Worm (Caenorhabditis elegans) whole organism, young adult: ENCODE data around the gene T21D12.14.

Source experiments
- B0035.1 ChIP-seq: sonication (generic microtip); optimal IDR thresholded peaks from 2 replicates; lab custom pipeline; 2016; ENCODE audit warnings: missing genetic modification characterization, mild to moderate bottlenecking, missing compliant biosample characterization, missing genotype, missing genetic modification reagents
- F33H1.4 ChIP-seq: fragments of 200-800 bp; sonication (Bioruptor generic); IDR thresholded peaks from 2 replicates; pipeline ENCODE4 v1.3.6; 2022; ENCODE audit warnings: missing genetic modification reagents, missing genetic modification characterization, missing compliant biosample characterization
- F39B2.1 ChIP-seq: fragments of 200-800 bp; sonication (Bioruptor generic); IDR thresholded peaks from 2 replicates; pipeline ENCODE4 v1.3.6; 2022; ENCODE audit warnings: missing genetic modification reagents, missing genetic modification characterization, missing compliant biosample characterization
- F49E8.2 ChIP-seq: sonication (generic microtip); optimal IDR thresholded peaks from 3 replicates; lab custom pipeline; 2017; ENCODE audit warnings: missing genetic modification characterization, mild to moderate bottlenecking, missing compliant biosample characterization, antibody characterized with exemption, moderate library complexity; ENCODE audit not compliant: insufficient read depth
- F55B11.4 ChIP-seq: sonication (generic microtip); optimal IDR thresholded peaks from 2 replicates; lab custom pipeline; 2016; ENCODE audit warnings: missing compliant biosample characterization, missing genetic modification characterization, borderline replicate concordance; ENCODE audit not compliant: insufficient read depth
- F57A8.1 ChIP-seq: fragments of 200-800 bp; sonication (Bioruptor generic); optimal IDR thresholded peaks from 2 replicates; lab custom pipeline; 2018; ENCODE audit warnings: mild to moderate bottlenecking, missing genetic modification characterization, moderate library complexity, missing compliant biosample characterization
- F57C9.4 ChIP-seq: sonication (generic microtip); optimal IDR thresholded peaks from 2 replicates; lab custom pipeline; 2017; ENCODE audit warnings: mild to moderate bottlenecking, missing genetic modification characterization, missing compliant biosample characterization
- K11D2.4 ChIP-seq: fragments of 200-800 bp; sonication (Bioruptor generic); IDR thresholded peaks from 2 replicates; pipeline ENCODE4 v1.3.6; 2022; ENCODE audit warnings: missing genetic modification reagents, missing genetic modification characterization, missing compliant biosample characterization
- T07F8.4 ChIP-seq: sonication (generic microtip); optimal IDR thresholded peaks from 2 replicates; lab custom pipeline; 2016; ENCODE audit warnings: mild to moderate bottlenecking, missing genetic modification characterization, moderate library complexity, missing compliant biosample characterization
- T26A5.8 ChIP-seq: sonication (generic microtip); optimal IDR thresholded peaks from 2 replicates; lab custom pipeline; 2016; ENCODE audit warnings: missing genetic modification characterization, missing compliant biosample characterization
- athp-1 ChIP-seq: sonication (generic microtip); optimal IDR thresholded peaks from 2 replicates; lab custom pipeline; 2017; ENCODE audit warnings: mild to moderate bottlenecking, missing genetic modification characterization, missing compliant biosample characterization
- attf-6 ChIP-seq: fragments of 200-800 bp; sonication (Bioruptor generic); IDR thresholded peaks from 2 replicates; pipeline ENCODE4 v1.3.6; 2022; ENCODE audit warnings: missing genetic modification reagents, missing genetic modification characterization, missing compliant biosample characterization
- bed-1 ChIP-seq: fragments of 200-800 bp; sonication (Bioruptor generic); IDR thresholded peaks from 2 replicates; pipeline ENCODE4 v1.3.6; 2022; ENCODE audit warnings: missing genetic modification reagents, missing genetic modification characterization, missing compliant biosample characterization
- bed-2 ChIP-seq: fragments of 200-800 bp; sonication (Bioruptor generic); IDR thresholded peaks from 2 replicates; pipeline ENCODE4 v1.3.6; 2022; ENCODE audit warnings: missing genetic modification reagents, missing genetic modification characterization, missing compliant biosample characterization
- cebp-1 ChIP-seq, 2 experiments: fragments of 200-800 bp in 1 of 2; sonication (Bioruptor generic) in 1 of 2; sonication (generic microtip) in 1 of 2; IDR thresholded peaks in 1 of 2; optimal IDR thresholded peaks in 1 of 2; 2 replicates each; pipeline versions ENCODE4 v1.3.6 to Lab custom; 2017 to 2022; ENCODE audit warnings: missing compliant biosample characterization in 2 of 2, missing genetic modification characterization in 2 of 2, mild to moderate bottlenecking in 1 of 2, missing genetic modification reagents in 1 of 2, moderate library complexity in 1 of 2
- dpff-1 ChIP-seq: sonication (generic microtip); optimal IDR thresholded peaks from 2 replicates; lab custom pipeline; 2017; ENCODE audit warnings: mild to moderate bottlenecking, missing genetic modification characterization, missing compliant biosample characterization
- efl-1 ChIP-seq: fragments of 150-350 bp; optimal IDR thresholded peaks from 2 replicates; lab custom pipeline; 2014; ENCODE audit warnings: missing biosample characterization, missing genetic modification reagents, missing genetic modification characterization
- ets-4 ChIP-seq: fragments of 200-800 bp; sonication (Bioruptor generic); optimal IDR thresholded peaks from 2 replicates; lab custom pipeline; 2018; ENCODE audit warnings: mild to moderate bottlenecking, missing genetic modification characterization, missing compliant biosample characterization
- him-1 ChIP-seq: sonication (generic microtip); optimal IDR thresholded peaks from 2 replicates; lab custom pipeline; 2016; ENCODE audit warnings: missing genotype, missing genetic modification reagents, missing genetic modification characterization, missing compliant biosample characterization
- hmg-1.2 ChIP-seq: fragments of 200-800 bp; sonication (Bioruptor generic); IDR thresholded peaks from 2 replicates; pipeline ENCODE4 v1.3.6; 2022; ENCODE audit warnings: missing genetic modification reagents, missing genetic modification characterization, missing compliant biosample characterization
- hsf-1 ChIP-seq: fragments of 200-800 bp; sonication (Bioruptor generic); IDR thresholded peaks from 2 replicates; pipeline ENCODE4 v1.3.6; 2022; ENCODE audit warnings: missing genetic modification reagents, missing genetic modification characterization, missing compliant biosample characterization
- lag-1 ChIP-seq: fragments of 200-800 bp; sonication (Bioruptor generic); IDR thresholded peaks from 2 replicates; pipeline ENCODE4 v1.3.6; 2022; ENCODE audit warnings: missing genetic modification reagents, missing genetic modification characterization, missing compliant biosample characterization
- let-607 ChIP-seq, 2 experiments: fragments of 200-800 bp in 1 of 2; sonication (Bioruptor generic) in 1 of 2; sonication (generic microtip) in 1 of 2; optimal IDR thresholded peaks; 2 replicates each; lab custom pipeline; 2016 to 2018; ENCODE audit warnings: mild to moderate bottlenecking in 2 of 2, missing compliant biosample characterization in 2 of 2, missing genetic modification characterization in 2 of 2, moderate library complexity in 2 of 2, missing genotype in 1 of 2
- lin-26 ChIP-seq: fragments of 200-800 bp; sonication (Bioruptor generic); IDR thresholded peaks from 2 replicates; pipeline ENCODE4 v1.3.6; 2022; ENCODE audit warnings: missing genetic modification reagents, missing genetic modification characterization, missing compliant biosample characterization
- lin-54 ChIP-seq: fragments of 200-800 bp; sonication (Bioruptor generic); optimal IDR thresholded peaks from 2 replicates; lab custom pipeline; 2018; ENCODE audit warnings: mild to moderate bottlenecking, missing genetic modification characterization, missing compliant biosample characterization
- madf-6 ChIP-seq: fragments of 200-800 bp; sonication (Bioruptor generic); IDR thresholded peaks from 2 replicates; pipeline ENCODE4 v1.3.6; 2022; ENCODE audit warnings: missing genetic modification reagents, missing genetic modification characterization, missing compliant biosample characterization
- nfya-1 ChIP-seq: sonication (generic microtip); optimal IDR thresholded peaks from 2 replicates; lab custom pipeline; 2017; ENCODE audit warnings: antibody characterized with exemption, missing compliant biosample characterization, missing genetic modification characterization, borderline replicate concordance; ENCODE audit not compliant: insufficient read depth
- nfya-2 ChIP-seq: fragments of 200-800 bp; sonication (Bioruptor generic); IDR thresholded peaks from 2 replicates; pipeline ENCODE4 v1.3.6; 2022; ENCODE audit warnings: missing genetic modification reagents, missing genetic modification characterization, missing compliant biosample characterization
- nfyb-1 ChIP-seq: fragments of 200-800 bp; sonication (Bioruptor generic); IDR thresholded peaks from 2 replicates; pipeline ENCODE4 v1.3.6; 2022; ENCODE audit warnings: missing genetic modification reagents, missing genetic modification characterization, missing compliant biosample characterization
- nhr-120 ChIP-seq: fragments of 200-800 bp; sonication (Bioruptor generic); IDR thresholded peaks from 2 replicates; pipeline ENCODE4 v1.3.6; 2022; ENCODE audit warnings: missing genetic modification characterization, missing compliant biosample characterization
- nhr-27 ChIP-seq: fragments of 200-800 bp; sonication (Bioruptor generic); optimal IDR thresholded peaks from 2 replicates; lab custom pipeline; 2018; ENCODE audit warnings: mild to moderate bottlenecking, missing genetic modification characterization, moderate library complexity, missing compliant biosample characterization
- nhr-80 ChIP-seq: sonication (generic microtip); optimal IDR thresholded peaks from 2 replicates; lab custom pipeline; 2016; ENCODE audit warnings: missing genetic modification characterization, missing compliant biosample characterization
- pbrm-1 ChIP-seq: fragments of 200-800 bp; sonication (Bioruptor generic); IDR thresholded peaks from 2 replicates; pipeline ENCODE4 v1.3.6; 2022; ENCODE audit warnings: missing genetic modification reagents, missing genetic modification characterization, missing compliant biosample characterization
- pha-4 ChIP-seq: fragments of 150-350 bp; sonication (generic microtip); optimal IDR thresholded peaks from 2 replicates; lab custom pipeline; 2014; ENCODE audit warnings: missing biosample characterization, missing genetic modification reagents, missing genetic modification characterization
- sea-2 ChIP-seq: fragments of 200-800 bp; sonication (Bioruptor generic); IDR thresholded peaks from 2 replicates; pipeline ENCODE4 v1.3.6; 2022; ENCODE audit warnings: missing genetic modification characterization, missing compliant biosample characterization
- snpc-3.4 ChIP-seq: sonication (generic microtip); optimal IDR thresholded peaks from 2 replicates; lab custom pipeline; 2017; ENCODE audit warnings: missing genetic modification characterization, mild to moderate bottlenecking, missing compliant biosample characterization, antibody characterized with exemption, moderate library complexity, missing genotype, missing genetic modification reagents
- snpc-4 ChIP-seq, 5 experiments: fragments of 150-350 bp in 1 of 5; sonication (generic microtip) in 4 of 5; optimal IDR thresholded peaks; 2 replicates each; lab custom pipeline; 2014 to 2018; ENCODE audit warnings: missing genetic modification characterization in 5 of 5, missing biosample characterization in 3 of 5, antibody characterized with exemption in 2 of 5, mild to moderate bottlenecking in 2 of 5, missing compliant biosample characterization in 2 of 5, missing genotype in 2 of 5, moderate library complexity in 2 of 5, missing genetic modification reagents in 1 of 5
- somi-1 ChIP-seq: fragments of 200-800 bp; sonication (Bioruptor generic); optimal IDR thresholded peaks from 2 replicates; lab custom pipeline; 2018; ENCODE audit warnings: mild to moderate bottlenecking, missing genetic modification characterization, missing compliant biosample characterization
- zfh-2 ChIP-seq: fragments of 200-800 bp; sonication (Bioruptor generic); conservative IDR thresholded peaks from 2 replicates; pipeline ENCODE4 v1.3.6; 2022; ENCODE audit warnings: missing genetic modification reagents, missing genetic modification characterization, missing compliant biosample characterization
- zim-3 ChIP-seq: sonication (generic microtip); optimal IDR thresholded peaks from 2 replicates; lab custom pipeline; 2017; ENCODE audit warnings: mild to moderate bottlenecking, missing genetic modification characterization, moderate library complexity, missing compliant biosample characterization
- ztf-28 ChIP-seq: fragments of 200-800 bp; sonication (Bioruptor generic); IDR thresholded peaks from 2 replicates; pipeline ENCODE4 v1.3.6; 2022; ENCODE audit warnings: missing genetic modification reagents, missing genetic modification characterization, missing compliant biosample characterization

Gene T21D12.14

ce11 chrIV:288027-288426 lies at the start of gene T21D12.14:
TSS of gene T21D12.14 (minus strand) at chrIV:288127.
- no peak for TF ChIP-seq nhr-120 (GFP tag; lab: Robert Waterston, UW)
- no peak for TF ChIP-seq pha-4 (tag; lab: Kevin White, UChicago)
- no peak for TF ChIP-seq ztf-28 (GFP tag; lab: Robert Waterston, UW)
- TF ChIP-seq lin-26, result no peak
- no peak for TF ChIP-seq F55B11.4 (tag; lab: Kevin White, UChicago)
- TF ChIP-seq bed-1 (GFP tag; lab: Robert Waterston, UW), result no peak
- no peak for TF ChIP-seq dpff-1
- TF ChIP-seq zim-3 (tag; lab: Kevin White, UChicago), result no peak
- no peak for TF ChIP-seq sea-2 (GFP tag; lab: Robert Waterston, UW)
- TF ChIP-seq him-1 (tag; lab: Kevin White, UChicago), result no peak
- TF ChIP-seq athp-1 (tag; lab: Kevin White, UChicago), result no peak
- no peak for TF ChIP-seq lin-54 (GFP tag; lab: Kevin White, UChicago)
- no peak for TF ChIP-seq B0035.1 (tag; lab: Kevin White, UChicago)
- TF ChIP-seq, all 124 proteins: peak for 0

DNA sequence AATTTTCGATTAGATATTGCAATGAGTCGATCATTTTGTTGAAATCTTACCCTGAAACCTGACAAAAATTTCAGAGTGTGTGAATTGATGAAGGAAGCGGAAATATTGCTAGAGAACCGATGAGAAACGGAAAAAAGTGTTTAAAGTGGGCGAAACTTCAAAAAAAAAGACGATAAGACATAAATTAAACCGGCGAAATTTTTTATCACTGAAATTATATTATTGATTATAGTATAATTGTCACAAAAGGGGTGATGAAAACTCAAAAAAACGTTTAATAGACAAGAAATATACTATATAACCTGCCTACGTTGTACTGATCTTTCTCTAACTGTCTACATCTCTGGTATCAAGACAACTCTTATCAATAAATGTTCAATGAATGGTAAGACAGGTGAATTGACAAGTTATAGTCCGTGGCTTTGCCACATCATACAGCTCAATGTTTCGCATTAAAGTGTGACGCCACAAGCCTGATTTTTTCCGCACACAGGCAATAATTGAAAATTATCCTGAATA lies 49.3 kb upstream of the T21D12.14 start, which contains the start of gene pxmp-4:
TSS of gene pxmp-4 (minus strand) at position 51 of the 519 bp plus-strand sequence.
- TF ChIP-seq let-607 (tag; optimal IDR thresholded peaks at IDR 0.05; lab: Kevin White, UChicago) (peak; percentile 66 to 75), nhr-27 (no peak), F49E8.2 (tag; lab: Kevin White, UChicago) (no peak), F57C9.4 (tag; lab: Kevin White, UChicago) (no peak), nfya-2 (no peak), nhr-80 (peak; percentile 72), F57A8.1 (GFP tag; lab: Kevin White, UChicago) (no peak), lag-1 (GFP tag; lab: Robert Waterston, UW) (no peak), efl-1 (no peak), madf-6 (no peak), hsf-1 (no peak), ets-4 (GFP tag; lab: Kevin White, UChicago) (no peak), snpc-3.4 (no peak), nfyb-1 (no peak), T26A5.8 (tag; lab: Kevin White, UChicago) (no peak)

- no peak for TF ChIP-seq ets-4 (GFP tag; lab: Kevin White, UChicago)
- no peak for TF ChIP-seq nfya-1
- no peak for TF ChIP-seq attf-6 (GFP tag; lab: Robert Waterston, UW)
- TF ChIP-seq K11D2.4 (GFP tag; lab: Robert Waterston, UW), result no peak
- no peak for TF ChIP-seq somi-1 (GFP tag; lab: Kevin White, UChicago)
- no peak for TF ChIP-seq F57A8.1 (GFP tag; lab: Kevin White, UChicago)
- no peak for TF ChIP-seq F39B2.1
- TF ChIP-seq dpff-1, result no peak
- no peak for TF ChIP-seq snpc-4 (GFP tag; optimal IDR thresholded peaks at IDR 0.05; lab: Kevin White, UChicago)
- TF ChIP-seq snpc-4 (tag; optimal IDR thresholded peaks at IDR 0.05; lab: Kevin White, UChicago), result no peak
- TF ChIP-seq F33H1.4 (GFP tag; lab: Robert Waterston, UW), result no peak
- TF ChIP-seq bed-1 (GFP tag; lab: Robert Waterston, UW), result no peak
- TF ChIP-seq nfya-2, result no peak
- no peak for TF ChIP-seq pbrm-1 (GFP tag; lab: Robert Waterston, UW)
- TF ChIP-seq bed-2 (GFP tag; lab: Robert Waterston, UW), result no peak
- TF ChIP-seq cebp-1 (GFP tag; IDR thresholded peaks at IDR 0.05; lab: Robert Waterston, UW), result no peak
- TF ChIP-seq cebp-1 (tag; optimal IDR thresholded peaks at IDR 0.05; lab: Kevin White, UChicago), result no peak
- TF ChIP-seq T07F8.4, result no peak
- TF ChIP-seq hmg-1.2, result no peak
- TF ChIP-seq zfh-2 (GFP tag; lab: Robert Waterston, UW), result no peak
Observed at ce11 chrIV:330523-330922, 42.6 kb upstream of the T21D12.14 start, which contains the start of gene F18F11.4. TSS of gene F18F11.4 (plus strand) at chrIV:330823.
